Fruit fly (Drosophila melanogaster) whole organism, embryonic: ENCODE data around the gene CG17327.

Experiments used
- Antp ChIP-seq: fragments of 200-800 bp; sonication (Bioruptor generic); optimal IDR thresholded peaks from 3 replicates; lab custom pipeline; 2016; ENCODE audit warnings: missing biosample characterization, missing genetic modification characterization
- Atf-2 ChIP-seq: fragments of 200-800 bp; sonication (Bioruptor generic); optimal IDR thresholded peaks from 2 replicates; lab custom pipeline; 2016; ENCODE audit warnings: missing biosample characterization, missing genetic modification characterization
- Awh ChIP-seq: fragments of 200-800 bp; sonication (Bioruptor generic); IDR thresholded peaks from 2 replicates; pipeline ENCODE4, ENCODE4 v1.3.6; 2022; ENCODE audit warnings: missing biosample characterization, missing genetic modification characterization
- BEAF-32 ChIP-seq: fragments of 200-800 bp; sonication (Bioruptor generic); optimal IDR thresholded peaks from 3 replicates; lab custom pipeline; 2017; ENCODE audit warnings: missing biosample characterization, missing genetic modification characterization, mild to moderate bottlenecking, moderate library complexity, missing genetic modification reagents
- CG10366 ChIP-seq: fragments of 200-800 bp; sonication (Bioruptor generic); IDR thresholded peaks from 2 replicates; pipeline ENCODE4 v1.3.6; 2022; ENCODE audit warnings: missing biosample characterization, missing genetic modification characterization
- CG11398 ChIP-seq: fragments of 200-800 bp; sonication (Bioruptor generic); optimal IDR thresholded peaks from 2 replicates; lab custom pipeline; 2016; ENCODE audit warnings: missing biosample characterization, missing genetic modification characterization
- CG1233 ChIP-seq: fragments of 200-800 bp; sonication (Bioruptor generic); optimal IDR thresholded peaks from 4 replicates; lab custom pipeline; 2018; ENCODE audit warnings: missing biosample characterization, mild to moderate bottlenecking, missing genetic modification characterization
- CG13296 ChIP-seq: fragments of 200-800 bp; sonication (Bioruptor generic); optimal IDR thresholded peaks from 3 replicates; lab custom pipeline; 2018; ENCODE audit warnings: missing biosample characterization, mild to moderate bottlenecking, missing genetic modification characterization
- CG13624 ChIP-seq: fragments of 200-800 bp; sonication (Bioruptor generic); optimal IDR thresholded peaks from 2 replicates; lab custom pipeline; 2016; ENCODE audit warnings: missing biosample characterization, missing genetic modification characterization
- CG15601 ChIP-seq: fragments of 200-800 bp; sonication (Bioruptor generic); optimal IDR thresholded peaks from 3 replicates; lab custom pipeline; 2019; ENCODE audit warnings: missing biosample characterization, mild to moderate bottlenecking, missing genetic modification characterization, moderate library complexity
- CG15696 ChIP-seq: fragments of 200-800 bp; sonication (Bioruptor generic); optimal IDR thresholded peaks from 2 replicates; lab custom pipeline; 2019; ENCODE audit warnings: missing biosample characterization, mild to moderate bottlenecking, missing genetic modification characterization, moderate library complexity
- CG17186 ChIP-seq: fragments of 200-800 bp; sonication (Bioruptor generic); optimal IDR thresholded peaks from 3 replicates; lab custom pipeline; 2017; ENCODE audit warnings: missing biosample characterization, missing genetic modification reagents, missing genetic modification characterization
- CG5245 ChIP-seq: fragments of 200-800 bp; sonication (Bioruptor generic); optimal IDR thresholded peaks from 3 replicates; lab custom pipeline; 2016; ENCODE audit warnings: missing biosample characterization, missing genetic modification characterization
- CG6791 ChIP-seq: fragments of 200-800 bp; sonication (Bioruptor generic); IDR thresholded peaks from 3 replicates; pipeline ENCODE4 v1.3.6; 2022; ENCODE audit warnings: missing biosample characterization, missing genetic modification characterization; ENCODE audit not compliant: partially characterized antibody
- CG7963 ChIP-seq: fragments of 200-800 bp; sonication (Bioruptor generic); IDR thresholded peaks from 3 replicates; pipeline ENCODE4 v1.3.6; 2022; ENCODE audit warnings: missing biosample characterization, missing genetic modification characterization; ENCODE audit not compliant: partially characterized antibody
- CTCF ChIP-seq: fragments of 200-800 bp; sonication (Bioruptor generic); optimal IDR thresholded peaks from 2 replicates; lab custom pipeline; 2017; ENCODE audit warnings: missing biosample characterization, mild to moderate bottlenecking, missing genetic modification characterization, moderate library complexity
- D ChIP-seq, 2 experiments: fragments of 200-800 bp in 1 of 2; fragments of >200 bp in 1 of 2; sonication (Bioruptor generic) in 1 of 2; optimal IDR thresholded peaks; 2 replicates in 1 of 2; 3 replicates in 1 of 2; lab custom pipeline; 2017; ENCODE audit warnings: mild to moderate bottlenecking in 1 of 2, missing biosample characterization in 1 of 2, missing genetic modification characterization in 1 of 2, missing genetic modification reagents in 1 of 2
- D19A ChIP-seq: fragments of 200-800 bp; optimal IDR thresholded peaks from 3 replicates; lab custom pipeline; 2019; ENCODE audit warnings: missing biosample characterization, mild to moderate bottlenecking, missing genetic modification characterization, moderate library complexity
- Deaf1 ChIP-seq: fragments of 200-800 bp; optimal IDR thresholded peaks from 3 replicates; lab custom pipeline; 2019; ENCODE audit warnings: missing biosample characterization, mild to moderate bottlenecking, missing genetic modification characterization, moderate library complexity
- Dll ChIP-seq: fragments of 200-800 bp; sonication (Bioruptor generic); IDR thresholded peaks from 4 replicates; pipeline ENCODE4 v1.3.6; 2022; ENCODE audit warnings: missing biosample characterization, missing genetic modification characterization; ENCODE audit not compliant: partially characterized antibody
- Dref ChIP-seq: fragments of 200-800 bp; sonication (Bioruptor generic); IDR thresholded peaks from 2 replicates; pipeline ENCODE4 v1.3.6; 2022; ENCODE audit warnings: missing biosample characterization, missing genetic modification characterization
- ERR ChIP-seq: fragments of 200-800 bp; sonication (Bioruptor generic); optimal IDR thresholded peaks from 2 replicates; lab custom pipeline; 2016; ENCODE audit warnings: missing biosample characterization, missing genetic modification characterization
- HmgD ChIP-seq: fragments of 200-800 bp; sonication (Bioruptor generic); optimal IDR thresholded peaks from 3 replicates; lab custom pipeline; 2016; ENCODE audit warnings: missing biosample characterization, missing genetic modification characterization
- Hr51 ChIP-seq, 2 experiments: fragments of 200-800 bp; sonication (Bioruptor generic); optimal IDR thresholded peaks; 2 replicates in 1 of 2; 3 replicates in 1 of 2; lab custom pipeline; 2016 to 2018; ENCODE audit warnings: missing biosample characterization in 2 of 2, missing genetic modification characterization in 2 of 2, mild to moderate bottlenecking in 1 of 2, moderate library complexity in 1 of 2
- Mad ChIP-seq: fragments of 200-800 bp; sonication (Bioruptor generic); optimal IDR thresholded peaks from 2 replicates; lab custom pipeline; 2016; ENCODE audit warnings: missing biosample characterization, missing genetic modification characterization
- Mrtf ChIP-seq: fragments of 200-800 bp; sonication (Bioruptor generic); IDR thresholded peaks from 3 replicates; pipeline ENCODE4 v1.3.6; 2022; ENCODE audit warnings: missing biosample characterization, missing genetic modification characterization
- Neu2 ChIP-seq: fragments of 200-800 bp; sonication (Bioruptor generic); optimal IDR thresholded peaks from 3 replicates; lab custom pipeline; 2016; ENCODE audit warnings: missing biosample characterization, missing genetic modification characterization, borderline replicate concordance
- NfI ChIP-seq: fragments of 200-800 bp; sonication (Bioruptor generic); optimal IDR thresholded peaks from 3 replicates; lab custom pipeline; 2018; ENCODE audit warnings: missing biosample characterization, mild to moderate bottlenecking, missing genetic modification characterization, moderate library complexity
- Sry-β ChIP-seq: fragments of 200-800 bp; sonication (Bioruptor generic); optimal IDR thresholded peaks from 2 replicates; lab custom pipeline; 2018; ENCODE audit warnings: missing biosample characterization, mild to moderate bottlenecking, missing genetic modification characterization, moderate library complexity
- amos ChIP-seq: fragments of 200-800 bp; sonication (Bioruptor generic); IDR thresholded peaks from 2 replicates; pipeline ENCODE4 v1.3.6; 2022; ENCODE audit warnings: missing biosample characterization, missing genetic modification characterization; ENCODE audit not compliant: partially characterized antibody
- ato ChIP-seq: fragments of 200-800 bp; sonication (Bioruptor generic); IDR thresholded peaks from 2 replicates; pipeline ENCODE4 v1.3.6; 2022; ENCODE audit warnings: missing biosample characterization, missing genetic modification characterization; ENCODE audit not compliant: partially characterized antibody
- bab2 ChIP-seq: fragments of 200-800 bp; sonication (Bioruptor generic); optimal IDR thresholded peaks from 2 replicates; lab custom pipeline; 2016; ENCODE audit warnings: missing biosample characterization, missing genetic modification characterization
- bigmax ChIP-seq: fragments of 200-800 bp; sonication (Bioruptor generic); optimal IDR thresholded peaks from 2 replicates; lab custom pipeline; 2018; ENCODE audit warnings: missing biosample characterization, mild to moderate bottlenecking, missing genetic modification characterization
- crp ChIP-seq, 2 experiments: fragments of 200-800 bp; sonication (Bioruptor generic); optimal IDR thresholded peaks; 2 replicates in 1 of 2; 3 replicates in 1 of 2; lab custom pipeline; 2017; ENCODE audit warnings: missing biosample characterization in 2 of 2, missing genetic modification characterization in 2 of 2, mild to moderate bottlenecking in 1 of 2, moderate library complexity in 1 of 2
- danr ChIP-seq: fragments of 200-800 bp; sonication (Bioruptor generic); IDR thresholded peaks from 2 replicates; pipeline ENCODE4 v1.3.6; 2022; ENCODE audit warnings: missing biosample characterization, missing genetic modification characterization
- dm ChIP-seq: fragments of 200-800 bp; sonication (Bioruptor generic); optimal IDR thresholded peaks from 3 replicates; lab custom pipeline; 2016; ENCODE audit warnings: missing biosample characterization, missing genetic modification characterization
- dmrt99B ChIP-seq: fragments of 200-800 bp; sonication (Bioruptor generic); optimal IDR thresholded peaks from 2 replicates; lab custom pipeline; 2018; ENCODE audit warnings: missing biosample characterization, mild to moderate bottlenecking, missing genetic modification characterization, moderate library complexity
- fd96Cb ChIP-seq: fragments of 200-800 bp; sonication (Bioruptor generic); optimal IDR thresholded peaks from 2 replicates; lab custom pipeline; 2018; ENCODE audit warnings: missing biosample characterization, mild to moderate bottlenecking, missing genetic modification characterization, moderate library complexity
- fru ChIP-seq: fragments of >200 bp; optimal IDR thresholded peaks from 2 replicates; lab custom pipeline; 2017
- ham ChIP-seq: fragments of 200-800 bp; sonication (Bioruptor generic); IDR thresholded peaks from 2 replicates; pipeline ENCODE4 v1.3.6; 2022; ENCODE audit warnings: missing biosample characterization, missing genetic modification characterization
- knrl ChIP-seq: fragments of 200-800 bp; sonication (Bioruptor generic); IDR thresholded peaks from 3 replicates; pipeline ENCODE4 v1.3.6; 2022; ENCODE audit warnings: missing biosample characterization, missing genetic modification characterization; ENCODE audit not compliant: partially characterized antibody
- mirr ChIP-seq: fragments of 200-800 bp; sonication (Bioruptor generic); optimal IDR thresholded peaks from 3 replicates; lab custom pipeline; 2018; ENCODE audit warnings: missing biosample characterization, mild to moderate bottlenecking, missing genetic modification characterization
- nau ChIP-seq: fragments of 200-800 bp; sonication (Bioruptor generic); optimal IDR thresholded peaks from 3 replicates; lab custom pipeline; 2017; ENCODE audit warnings: missing biosample characterization, mild to moderate bottlenecking, missing genetic modification characterization, missing genetic modification reagents
- repo ChIP-seq: fragments of 200-800 bp; sonication (Bioruptor generic); optimal IDR thresholded peaks from 2 replicates; lab custom pipeline; 2016; ENCODE audit warnings: missing biosample characterization, missing genetic modification characterization
- sug ChIP-seq: fragments of 200-800 bp; optimal IDR thresholded peaks from 2 replicates; lab custom pipeline; 2019; ENCODE audit warnings: missing biosample characterization, mild to moderate bottlenecking, missing genetic modification characterization, moderate library complexity
- tio ChIP-seq: fragments of 200-800 bp; sonication (Bioruptor generic); optimal IDR thresholded peaks from 2 replicates; lab custom pipeline; 2017; ENCODE audit warnings: missing biosample characterization, missing genetic modification characterization, inconsistent platforms
- toy ChIP-seq: fragments of 200-800 bp; sonication (Bioruptor generic); IDR thresholded peaks from 2 replicates; pipeline ENCODE4 v1.3.6; 2022; ENCODE audit warnings: missing biosample characterization, missing genetic modification characterization
- unc-4 ChIP-seq: fragments of 200-800 bp; sonication (Bioruptor generic); IDR thresholded peaks from 2 replicates; pipeline ENCODE4 v1.3.6; 2022; ENCODE audit warnings: missing biosample characterization, missing genetic modification characterization; ENCODE audit not compliant: partially characterized antibody
- vnd ChIP-seq: fragments of 200-800 bp; sonication (Bioruptor generic); IDR thresholded peaks from 3 replicates; pipeline ENCODE4 v1.3.6; 2022; ENCODE audit warnings: missing biosample characterization, missing genetic modification characterization; ENCODE audit not compliant: partially characterized antibody
- wor ChIP-seq: fragments of 200-800 bp; sonication (Bioruptor generic); IDR thresholded peaks from 2 replicates; pipeline ENCODE4 v1.3.6; 2022; ENCODE audit warnings: missing biosample characterization, missing genetic modification characterization

The CG17327 gene

dm6 chr3R:12995522-12995921 is 2.0 kb downstream of the CG17327 start, which contains the start of gene CG7488 (continued):
- TF ChIP-seq CG15601 (tag; lab: Kevin White, UChicago), result no peak
- TF ChIP-seq ERR (GFP tag; lab: Kevin White, UChicago), result no peak
- TF ChIP-seq CG15696 (tag; lab: Kevin White, UChicago), result no peak
- no peak for TF ChIP-seq wor (GFP tag; lab: Robert Waterston, UW)
- no peak for TF ChIP-seq D (optimal IDR thresholded peaks at IDR 0.05; lab: Kevin White, UChicago)
- no peak for TF ChIP-seq D (GFP tag; optimal IDR thresholded peaks at IDR 0.05; lab: Kevin White, UChicago)
- TF ChIP-seq CG11398 (GFP tag; lab: Kevin White, UChicago), result no peak
- no peak for TF ChIP-seq CG13624
- no peak for TF ChIP-seq CTCF (GFP tag; lab: Kevin White, UChicago)
- peak; percentile 89 for TF ChIP-seq CG6791
- TF ChIP-seq Neu2 (GFP tag; lab: Kevin White, UChicago), result no peak
- no peak for TF ChIP-seq Deaf1 (tag; lab: Kevin White, UChicago)
- no peak for TF ChIP-seq Mad (GFP tag; lab: Kevin White, UChicago)
- TF ChIP-seq CG7963, result peak; percentile 70; the same call in 2 of the 3 replicates
- TF ChIP-seq Awh, result no peak
- TF ChIP-seq Antp (GFP tag; lab: Kevin White, UChicago), result no peak
- no peak for TF ChIP-seq danr (GFP tag; lab: Robert Waterston, UW)
- no peak for TF ChIP-seq dmrt99B (tag; lab: Kevin White, UChicago)
- TF ChIP-seq bab2 (GFP tag; lab: Kevin White, UChicago), result no peak
- no peak for TF ChIP-seq sug (tag; lab: Kevin White, UChicago)
- no peak for TF ChIP-seq CG10366 (GFP tag; lab: Robert Waterston, UW)
- no peak for TF ChIP-seq NfI (GFP tag; lab: Kevin White, UChicago)
- peak; percentile 60; the same call in 2 of the 3 replicates for TF ChIP-seq knrl (GFP tag; lab: Robert Waterston, UW)
- no peak for TF ChIP-seq tio (GFP tag; lab: Kevin White, UChicago)
- TF ChIP-seq unc-4, result peak; percentile 86
- TF ChIP-seq crp (GFP tag; optimal IDR thresholded peaks at IDR 0.05; lab: Kevin White, UChicago), result no peak
- peak; percentile 50 for TF ChIP-seq CG17186 (GFP tag; lab: Kevin White, UChicago)
- no peak for TF ChIP-seq Sry-β (GFP tag; lab: Kevin White, UChicago)
- no peak for TF ChIP-seq bigmax (GFP tag; lab: Kevin White, UChicago)
- TF ChIP-seq mirr (GFP tag; lab: Kevin White, UChicago), result no peak
- TF ChIP-seq D19A (tag; lab: Kevin White, UChicago), result no peak
- TF ChIP-seq fd96Cb (tag; lab: Kevin White, UChicago), result no peak
- no peak for TF ChIP-seq ham
- no peak for TF ChIP-seq CG13296
- no peak for TF ChIP-seq repo (GFP tag; lab: Kevin White, UChicago)
- TF ChIP-seq Mrtf (GFP tag; lab: Robert Waterston, UW), result no peak
- no peak for TF ChIP-seq CG1233 (GFP tag; lab: Kevin White, UChicago)
- TF ChIP-seq Dll (GFP tag; lab: Robert Waterston, UW), result peak; percentile 92
- no peak for TF ChIP-seq toy
- TF ChIP-seq BEAF-32, result peak; percentile 71
- TF ChIP-seq fru (lab: Kevin White, UChicago), result no peak
- TF ChIP-seq vnd, result peak; percentile 71
- TF ChIP-seq Dref (GFP tag; lab: Robert Waterston, UW), result peak; percentile 80
- TF ChIP-seq Hr51 (GFP tag; optimal IDR thresholded peaks at IDR 0.05; lab: Kevin White, UChicago), result no peak
- no peak for TF ChIP-seq HmgD (GFP tag; lab: Kevin White, UChicago)
- no peak for TF ChIP-seq CG5245 (GFP tag; lab: Kevin White, UChicago)
- TF ChIP-seq Atf-2 (GFP tag; lab: Kevin White, UChicago), result no peak
- TF ChIP-seq nau (GFP tag; lab: Kevin White, UChicago), result no peak
- no peak for TF ChIP-seq dm (GFP tag; lab: Kevin White, UChicago)
- peak; percentile 61; the same call in 1 of the 2 replicates for TF ChIP-seq ato
- TF ChIP-seq amos (GFP tag; lab: Robert Waterston, UW), result peak; percentile 72; the same call in 1 of the 2 replicates
